Worm (Caenorhabditis elegans): Measurements from ENCODE around the gene C25F9.2.

The C25F9.2 gene

ce11 chrV:19445442-19445841, 24.2 kb downstream of the C25F9.2 start, which contains the start of gene M04C3.1:
M04C3.1 (minus strand) TSS chrV:19445605.
- TF ChIP-seq dao-5 (tag; optimal IDR thresholded peaks at IDR 0.05) (no peak), him-1 (tag; optimal IDR thresholded peaks at IDR 0.05) (no peak), W03F9.2 (tag; optimal IDR thresholded peaks at IDR 0.05) (no peak)

DNA sequence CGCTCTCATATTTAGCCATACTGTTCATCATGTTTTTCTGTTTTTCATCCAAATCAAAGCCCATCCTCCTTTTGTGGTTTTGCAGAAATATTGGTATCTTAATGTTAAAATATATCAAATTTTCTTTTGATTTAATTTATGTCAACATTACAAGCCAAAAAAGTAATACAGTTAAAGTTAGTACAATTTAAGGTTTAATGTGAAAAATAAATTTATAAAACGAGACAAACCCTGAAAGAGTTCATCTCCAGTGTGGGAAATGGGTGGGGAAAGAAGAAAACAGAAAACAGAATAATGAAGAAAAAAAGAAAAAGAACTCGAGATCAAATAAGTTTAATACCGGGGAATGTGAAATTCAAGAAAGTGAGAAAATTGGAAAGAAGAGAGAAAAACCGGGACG, 27.5 kb downstream of the C25F9.2 start, which contains the start of gene M04C3.2:
TSS of gene M04C3.2 (minus strand) at position 101 of the 400 bp plus-strand sequence.
- no peak for TF ChIP-seq W03F9.2 (tag; optimal IDR thresholded peaks at IDR 0.05)
- TF ChIP-seq him-1 (tag; optimal IDR thresholded peaks at IDR 0.05) = no peak
- no peak for TF ChIP-seq dao-5 (tag; optimal IDR thresholded peaks at IDR 0.05)

ce11 chrV:19449544-19449943, 28.3 kb downstream of the C25F9.2 start, which contains the start of gene M04C3.5:
M04C3.5 (plus strand) TSS chrV:19449733.
- TF ChIP-seq dao-5 (tag; optimal IDR thresholded peaks at IDR 0.05) = no peak
- TF ChIP-seq W03F9.2 (tag; optimal IDR thresholded peaks at IDR 0.05) = no peak

DNA sequence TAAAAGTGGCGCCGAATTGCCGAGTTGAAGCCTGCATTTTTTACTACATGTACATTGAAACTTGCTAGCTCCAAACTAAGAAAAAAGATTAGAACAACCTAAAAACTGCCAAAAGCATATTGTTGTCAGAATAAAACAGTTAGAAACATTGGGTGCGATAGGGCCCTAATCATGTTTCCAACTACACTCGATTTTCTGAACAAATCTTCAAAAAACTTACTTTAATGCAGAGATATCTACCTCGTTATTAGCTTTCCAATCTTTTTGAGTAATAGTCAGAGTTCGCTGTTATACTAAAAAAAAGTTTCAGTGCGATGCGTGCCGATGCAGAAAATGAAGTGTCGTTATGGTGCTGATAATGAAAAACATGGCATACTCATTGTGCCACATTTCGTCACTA, 34.4 kb downstream of the C25F9.2 start, which contains the start of the genes Y43F8B.13 and Y43F8B.14:
TSS of gene Y43F8B.13 (plus strand) at position 301 of the 400 bp plus-strand sequence.
TSS of gene Y43F8B.14 (minus strand) at position 322 of the 400 bp plus-strand sequence.
- no peak for TF ChIP-seq W03F9.2 (tag; optimal IDR thresholded peaks at IDR 0.05)

ce11 chrV:19457120-19457519, 35.8 kb downstream of the C25F9.2 start, which contains the start of gene Y43F8B.24:
Y43F8B.24 (plus strand) TSS chrV:19457420.
- TF ChIP-seq dao-5 (tag; optimal IDR thresholded peaks at IDR 0.05) (no peak), him-1 (tag; optimal IDR thresholded peaks at IDR 0.05) (no peak), W03F9.2 (tag; optimal IDR thresholded peaks at IDR 0.05) (no peak)

DNA sequence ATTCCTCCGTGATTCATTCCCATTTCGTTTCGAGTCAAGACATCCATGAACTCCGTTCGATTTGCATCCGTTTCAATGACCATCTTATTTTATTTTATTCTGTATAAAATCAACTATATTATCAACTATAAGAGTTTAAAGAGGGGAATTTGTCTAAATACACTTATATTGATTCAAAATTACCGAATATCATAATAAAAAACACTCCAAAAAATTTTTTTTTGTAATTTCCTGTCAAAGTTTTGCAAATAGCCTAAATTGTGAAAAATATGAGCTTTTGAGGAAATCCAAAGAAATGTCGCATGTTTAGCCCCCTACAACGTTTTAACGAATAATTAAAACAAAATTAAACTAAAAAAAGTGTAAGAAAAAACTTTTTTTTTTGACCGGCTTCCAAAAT, 40.7 kb downstream of the C25F9.2 start, which contains the start of gene Y43F8B.15:
TSS of gene Y43F8B.15 (minus strand) at position 101 of the 400 bp plus-strand sequence.
- TF ChIP-seq W03F9.2 (tag; optimal IDR thresholded peaks at IDR 0.05) (no peak), him-1 (tag; optimal IDR thresholded peaks at IDR 0.05) (no peak), dao-5 (tag; optimal IDR thresholded peaks at IDR 0.05) (no peak)

- TF ChIP-seq dao-5 (tag; optimal IDR thresholded peaks at IDR 0.05) (no peak), him-1 (tag; optimal IDR thresholded peaks at IDR 0.05) (no peak), W03F9.2 (tag; optimal IDR thresholded peaks at IDR 0.05) (no peak)
Measured at ce11 chrV:19462612-19463011, 41.3 kb downstream of the C25F9.2 start, which contains the start of gene Y43F8B.25. Y43F8B.25 (plus strand) TSS chrV:19462912.

DNA sequence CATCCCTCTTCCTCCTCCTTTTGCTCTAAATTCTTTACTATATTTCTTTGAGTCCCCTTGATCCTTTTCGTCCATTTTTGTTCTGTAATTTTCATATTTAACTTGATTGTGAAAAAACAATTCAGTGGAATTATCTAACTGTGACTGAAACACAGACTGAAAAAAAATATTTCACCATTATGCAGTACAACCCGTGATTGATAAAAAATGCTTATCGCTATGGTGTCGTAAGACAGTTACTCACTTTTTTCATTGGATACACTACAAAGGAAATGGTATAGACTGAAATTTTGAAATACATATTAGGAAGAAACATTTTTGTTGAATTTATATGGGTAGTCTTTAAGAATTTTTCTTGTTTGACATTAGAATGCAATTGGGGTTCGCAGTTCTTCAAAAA, 46.3 kb downstream of the C25F9.2 start, which contains the start of gene Y43F8B.23:
TSS of gene Y43F8B.23 (minus strand) at position 75 of the 400 bp plus-strand sequence.
- no peak for TF ChIP-seq him-1 (tag; optimal IDR thresholded peaks at IDR 0.05)
- TF ChIP-seq dao-5 (tag; optimal IDR thresholded peaks at IDR 0.05) = no peak
- no peak for TF ChIP-seq W03F9.2 (tag; optimal IDR thresholded peaks at IDR 0.05)

DNA sequence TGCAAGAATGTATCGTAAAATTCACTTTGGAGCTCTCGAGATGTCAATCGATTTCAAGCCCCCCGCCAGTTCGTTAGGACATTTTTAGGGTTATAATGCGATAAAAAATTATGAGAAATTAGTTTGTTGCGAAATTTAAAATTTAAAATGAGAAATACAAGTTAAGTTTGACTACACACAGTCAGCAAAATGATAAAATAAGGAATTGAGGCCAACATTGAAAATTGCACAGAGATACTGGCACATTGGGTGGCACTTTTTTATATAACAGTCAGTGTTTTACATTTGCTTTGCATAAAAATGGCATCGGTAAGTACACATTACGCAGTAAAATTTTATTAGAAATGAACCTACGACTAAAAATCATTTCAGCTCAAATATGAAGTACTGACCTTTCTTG, 46.8 kb downstream of the C25F9.2 start, which contains the start of gene Y43F8B.12:
TSS of gene Y43F8B.12 (plus strand) at position 301 of the 400 bp plus-strand sequence.
- no peak for TF ChIP-seq dao-5 (tag; optimal IDR thresholded peaks at IDR 0.05)
- TF ChIP-seq him-1 (tag; optimal IDR thresholded peaks at IDR 0.05) = no peak
- TF ChIP-seq W03F9.2 (tag; optimal IDR thresholded peaks at IDR 0.05) = no peak

DNA sequence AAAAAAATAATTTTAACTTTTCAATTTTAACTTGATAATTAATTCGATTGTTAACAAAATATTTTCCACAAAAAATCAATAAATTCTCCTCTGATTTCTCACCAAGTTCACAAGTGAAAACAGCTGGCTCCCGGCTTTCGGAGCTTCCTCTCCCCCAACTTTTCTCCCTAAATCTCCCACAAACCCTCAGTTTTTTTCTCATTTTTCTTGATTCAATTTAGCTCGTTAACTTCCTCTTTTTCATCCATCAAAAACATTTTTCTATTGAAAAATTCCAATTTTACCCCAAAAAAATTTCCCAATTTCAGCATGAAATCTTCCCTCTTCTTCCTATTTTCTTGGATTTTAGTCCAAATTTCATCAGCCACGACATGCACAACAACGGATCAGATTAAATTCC, 49.1 kb downstream of the C25F9.2 start, which contains the start of gene Y43F8B.11:
TSS of gene Y43F8B.11 (plus strand) at position 301 of the 400 bp plus-strand sequence.
- no peak for TF ChIP-seq dao-5 (tag; optimal IDR thresholded peaks at IDR 0.05)
- no peak for TF ChIP-seq him-1 (tag; optimal IDR thresholded peaks at IDR 0.05)
- TF ChIP-seq W03F9.2 (tag; optimal IDR thresholded peaks at IDR 0.05) = no peak

ce11 chrV:19473842-19474514, 52.7 kb downstream of the C25F9.2 start, which contains the start of gene Y43F8B.10:
Y43F8B.10 (plus strand) TSS chrV:19474464.
- TF ChIP-seq dao-5 (tag; optimal IDR thresholded peaks at IDR 0.05) (no peak), him-1 (tag; optimal IDR thresholded peaks at IDR 0.05) (no peak), W03F9.2 (tag; optimal IDR thresholded peaks at IDR 0.05) (no peak)

Data from whole organism, L4/young adult.